Fruit fly (Drosophila melanogaster) Kc167 (cell line): Measurements from ENCODE around the gene CG15754.

Source experiments
- Sin3A ChIP-seq: fragments of >200 bp; optimal IDR thresholded peaks from 2 replicates; lab custom pipeline; 2018; ENCODE audit warnings: missing external identifiers
- h ChIP-seq: fragments of >200 bp; optimal IDR thresholded peaks from 3 replicates; lab custom pipeline; 2018; ENCODE audit warnings: missing external identifiers
- insv ChIP-seq: fragments of >200 bp; optimal IDR thresholded peaks from 3 replicates; lab custom pipeline; 2018; ENCODE audit warnings: missing external identifiers
- psq ChIP-seq: fragments of >200 bp; optimal IDR thresholded peaks from 2 replicates; lab custom pipeline; 2017; ENCODE audit warnings: missing external identifiers

DNA sequence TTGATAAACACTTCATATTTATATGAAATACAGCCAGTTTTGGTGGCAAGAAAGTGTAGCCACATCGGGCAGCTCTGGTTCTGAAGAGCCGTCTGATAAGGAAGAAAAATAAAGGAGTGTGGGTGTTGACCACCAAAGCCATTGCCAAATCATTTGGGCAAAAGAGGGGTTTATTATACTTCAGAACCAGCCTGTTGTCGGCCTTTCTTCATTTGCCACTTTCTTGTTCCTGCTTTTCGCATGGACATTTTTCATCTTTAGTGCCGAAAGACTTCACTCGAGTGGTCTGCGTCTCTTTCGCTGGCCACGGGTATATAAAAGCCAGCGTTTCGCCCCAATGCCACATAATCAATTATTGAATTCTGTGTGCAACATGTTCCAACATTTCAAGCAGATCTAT is 6.3 kb downstream of the CG15754 start, which contains the start of gene CG15756:
- no peak for TF ChIP-seq insv
- TF ChIP-seq psq = no peak
- TF ChIP-seq h = no peak
- no peak for TF ChIP-seq Sin3A (lab: Kevin White, UChicago)
